Worm (Caenorhabditis elegans) whole organism, L2 larva: ENCODE data around the gene lim-4.

Experiments used
- ceh-16 ChIP-seq: fragments of 150-350 bp; optimal IDR thresholded peaks from 2 replicates; lab custom pipeline; 2014; ENCODE audit warnings: missing biosample characterization, missing genetic modification characterization
- egl-27 ChIP-seq: sonication (generic microtip); optimal IDR thresholded peaks from 3 replicates; lab custom pipeline; 2017; ENCODE audit warnings: missing biosample characterization, missing genetic modification reagents, missing genetic modification characterization
- lin-13 ChIP-seq: fragments of 150-350 bp; optimal IDR thresholded peaks from 2 replicates; lab custom pipeline; 2014; ENCODE audit warnings: missing biosample characterization, missing genetic modification reagents, missing genetic modification characterization
- lin-39 ChIP-seq: fragments of 150-350 bp; optimal IDR thresholded peaks from 2 replicates; lab custom pipeline; 2014; ENCODE audit warnings: missing biosample characterization, missing genetic modification reagents, missing genetic modification characterization
- lsy-2 ChIP-seq, 2 experiments: fragments of 150-350 bp in 1 of 2; sonication (generic microtip) in 1 of 2; optimal IDR thresholded peaks; 2 replicates each; lab custom pipeline; 2014 to 2017; ENCODE audit warnings: missing biosample characterization in 2 of 2, missing genetic modification characterization in 2 of 2
- mdl-1 ChIP-seq, 2 experiments: fragments of 150-350 bp in 1 of 2; sonication (generic microtip) in 1 of 2; optimal IDR thresholded peaks; 2 replicates each; lab custom pipeline; 2017; ENCODE audit warnings: missing biosample characterization in 2 of 2, missing genetic modification characterization in 2 of 2
- nhr-11 ChIP-seq: fragments of 150-350 bp; optimal IDR thresholded peaks from 2 replicates; lab custom pipeline; 2014; ENCODE audit warnings: missing biosample characterization, missing genetic modification characterization
- nhr-12 ChIP-seq: fragments of 150-350 bp; optimal IDR thresholded peaks from 2 replicates; lab custom pipeline; 2014; ENCODE audit warnings: missing biosample characterization, missing genetic modification characterization
- nhr-77 ChIP-seq: fragments of 150-350 bp; optimal IDR thresholded peaks from 2 replicates; lab custom pipeline; 2014; ENCODE audit warnings: missing biosample characterization, missing genetic modification characterization
- snpc-4 ChIP-seq: fragments of 150-350 bp; optimal IDR thresholded peaks from 2 replicates; lab custom pipeline; 2014; ENCODE audit warnings: missing biosample characterization, missing genetic modification characterization
- ztf-4 ChIP-seq: fragments of 150-350 bp; optimal IDR thresholded peaks from 2 replicates; lab custom pipeline; 2014; ENCODE audit warnings: missing biosample characterization, missing genetic modification characterization

- TF ChIP-seq nhr-12 (tag; lab: Kevin White, UChicago) (no peak), lin-39 (tag; lab: Kevin White, UChicago) (no peak), lsy-2 (tag; optimal IDR thresholded peaks at IDR 0.05; lab: Kevin White, UChicago) (no peak), ceh-16 (no peak), lin-13 (GFP tag; lab: Kevin White, UChicago) (no peak), mdl-1 (tag; optimal IDR thresholded peaks at IDR 0.05; lab: Kevin White, UChicago) (no peak), nhr-77 (no peak), ztf-4 (tag; lab: Kevin White, UChicago) (no peak), nhr-11 (tag; lab: Kevin White, UChicago) (no peak), snpc-4 (tag; lab: Kevin White, UChicago) (no peak), egl-27 (tag; lab: Kevin White, UChicago) (no peak)
Measured at ce11 chrX:3887595-3887994, 14.2 kb upstream of the lim-4 start.
